Worm (Caenorhabditis elegans) whole organism, L1 larva: ENCODE results near the gene srh-137.
A peak's percentile ranks its signal among the peaks of the same experiment; 100 is the strongest.

Experiments
- alr-1 ChIP-seq: fragments of 200-800 bp; sonication (Bioruptor generic); optimal IDR thresholded peaks from 2 replicates; lab custom pipeline; 2018; ENCODE audit warnings: borderline replicate concordance, mild to moderate bottlenecking, missing genetic modification characterization, missing compliant biosample characterization
- aly-2 ChIP-seq: fragments of 150-350 bp; optimal IDR thresholded peaks from 2 replicates; lab custom pipeline; 2014; ENCODE audit warnings: missing biosample characterization, missing genetic modification characterization
- ama-1 ChIP-seq: fragments of 150-350 bp; optimal IDR thresholded peaks from 2 replicates; lab custom pipeline; 2014
- blmp-1 ChIP-seq: fragments of 150-350 bp; optimal IDR thresholded peaks from 2 replicates; lab custom pipeline; 2014; ENCODE audit warnings: missing biosample characterization, missing genetic modification characterization
- ceh-8 ChIP-seq: fragments of 200-800 bp; sonication (Bioruptor generic); optimal IDR thresholded peaks from 2 replicates; lab custom pipeline; 2018; ENCODE audit warnings: mild to moderate bottlenecking, missing genetic modification characterization, moderate library complexity, missing compliant biosample characterization
- ceh-90 ChIP-seq: sonication (generic microtip); optimal IDR thresholded peaks from 2 replicates; lab custom pipeline; 2016; ENCODE audit warnings: missing genetic modification characterization, missing compliant biosample characterization
- dpl-1 ChIP-seq, 3 experiments: fragments of 150-350 bp in 2 of 3; sonication (generic microtip) in 1 of 3; optimal IDR thresholded peaks; 2 replicates each; lab custom pipeline; 2014 to 2017; ENCODE audit warnings: missing biosample characterization in 3 of 3, missing genetic modification characterization in 3 of 3, missing genetic modification reagents in 3 of 3
- dsc-1 ChIP-seq: sonication (generic microtip); optimal IDR thresholded peaks from 2 replicates; lab custom pipeline; 2016; ENCODE audit warnings: mild to moderate bottlenecking, missing genetic modification characterization, missing compliant biosample characterization
- efl-1 ChIP-seq, 4 experiments: fragments of 150-350 bp; optimal IDR thresholded peaks in 3 of 4; peaks in 1 of 4; 1 replicate in 1 of 4; 2 replicates in 3 of 4; lab custom pipeline; 2014; ENCODE audit warnings: missing biosample characterization in 2 of 4, missing genetic modification characterization in 2 of 4, missing genetic modification reagents in 2 of 4
- egl-13 ChIP-seq: sonication (generic microtip); optimal IDR thresholded peaks from 2 replicates; lab custom pipeline; 2016; ENCODE audit warnings: missing genotype, missing genetic modification reagents, missing genetic modification characterization, missing compliant biosample characterization
- egl-27 ChIP-seq, 2 experiments: fragments of 150-350 bp in 1 of 2; sonication (generic microtip); optimal IDR thresholded peaks; 3 replicates each; lab custom pipeline; 2017 to 2018; ENCODE audit warnings: missing biosample characterization in 2 of 2, missing genetic modification characterization in 2 of 2, missing genetic modification reagents in 2 of 2
- hlh-17 ChIP-seq: fragments of 200-800 bp; sonication (Bioruptor generic); optimal IDR thresholded peaks from 2 replicates; lab custom pipeline; 2018; ENCODE audit warnings: missing genetic modification characterization, mild to moderate bottlenecking, missing compliant biosample characterization, moderate library complexity, borderline replicate concordance
- hpl-2 ChIP-seq: fragments of 150-350 bp; optimal IDR thresholded peaks from 2 replicates; lab custom pipeline; 2014; ENCODE audit warnings: missing biosample characterization, missing genetic modification reagents, missing genetic modification characterization
- lin-15B ChIP-seq: fragments of 150-350 bp; sonication (generic microtip); optimal IDR thresholded peaks from 3 replicates; lab custom pipeline; 2014; ENCODE audit warnings: missing biosample characterization, missing genetic modification characterization
- lin-39 ChIP-seq: fragments of 150-350 bp; optimal IDR thresholded peaks from 2 replicates; lab custom pipeline; 2014; ENCODE audit warnings: missing biosample characterization, missing genetic modification reagents, missing genetic modification characterization
- lir-3 ChIP-seq: sonication (generic microtip); optimal IDR thresholded peaks from 2 replicates; lab custom pipeline; 2016; ENCODE audit warnings: mild to moderate bottlenecking, missing genetic modification characterization, moderate library complexity, missing compliant biosample characterization; ENCODE audit not compliant: poor library complexity
- lsy-2 ChIP-seq, 2 experiments: fragments of 150-350 bp; optimal IDR thresholded peaks; 2 replicates each; lab custom pipeline; 2014; ENCODE audit warnings: missing biosample characterization in 2 of 2, missing genetic modification characterization in 2 of 2
- mef-2 ChIP-seq: fragments of 150-350 bp; optimal IDR thresholded peaks from 2 replicates; lab custom pipeline; 2014; ENCODE audit warnings: missing biosample characterization, missing genetic modification characterization
- nhr-11 ChIP-seq: fragments of 150-350 bp; optimal IDR thresholded peaks from 2 replicates; lab custom pipeline; 2014; ENCODE audit warnings: missing biosample characterization, missing genetic modification characterization
- nhr-20 ChIP-seq: sonication (generic microtip); optimal IDR thresholded peaks from 2 replicates; lab custom pipeline; 2016; ENCODE audit warnings: mild to moderate bottlenecking, missing genetic modification characterization, missing compliant biosample characterization
- nhr-28 ChIP-seq: fragments of 150-350 bp; optimal IDR thresholded peaks from 2 replicates; lab custom pipeline; 2014; ENCODE audit warnings: missing biosample characterization, missing genetic modification characterization
- nhr-77 ChIP-seq: fragments of 150-350 bp; optimal IDR thresholded peaks from 2 replicates; lab custom pipeline; 2014; ENCODE audit warnings: missing biosample characterization, missing genetic modification characterization
- nhr-84 ChIP-seq: sonication (generic microtip); optimal IDR thresholded peaks from 2 replicates; lab custom pipeline; 2017; ENCODE audit warnings: missing biosample characterization, missing genetic modification characterization
- pax-3 ChIP-seq: fragments of 200-800 bp; sonication (Bioruptor generic); optimal IDR thresholded peaks from 2 replicates; lab custom pipeline; 2018; ENCODE audit warnings: mild to moderate bottlenecking, missing genetic modification characterization, moderate library complexity, missing compliant biosample characterization
- rnt-1 ChIP-seq: sonication (generic microtip); optimal IDR thresholded peaks from 2 replicates; lab custom pipeline; 2016; ENCODE audit warnings: mild to moderate bottlenecking, missing genetic modification characterization, moderate library complexity, missing compliant biosample characterization
- skn-1 ChIP-seq: fragments of 150-350 bp; optimal IDR thresholded peaks from 2 replicates; lab custom pipeline; 2014; ENCODE audit warnings: missing biosample characterization, missing genetic modification characterization
- snpc-4 ChIP-seq: fragments of 150-350 bp; optimal IDR thresholded peaks from 2 replicates; lab custom pipeline; 2014; ENCODE audit warnings: missing biosample characterization, missing genetic modification characterization
- snu-23 ChIP-seq: sonication (generic microtip); optimal IDR thresholded peaks from 2 replicates; lab custom pipeline; 2016; ENCODE audit warnings: missing genetic modification characterization, missing compliant biosample characterization
- sox-4 ChIP-seq: sonication (generic microtip); optimal IDR thresholded peaks from 2 replicates; lab custom pipeline; 2016; ENCODE audit warnings: missing genetic modification characterization, missing compliant biosample characterization
- sup-37 ChIP-seq: fragments of 200-800 bp; sonication (Bioruptor generic); optimal IDR thresholded peaks from 2 replicates; lab custom pipeline; 2018; ENCODE audit warnings: mild to moderate bottlenecking, missing genetic modification characterization, missing compliant biosample characterization
- tlp-1 ChIP-seq: fragments of 150-350 bp; optimal IDR thresholded peaks from 2 replicates; lab custom pipeline; 2014; ENCODE audit warnings: missing biosample characterization, missing genetic modification characterization
- unc-130 ChIP-seq: fragments of 150-350 bp; optimal IDR thresholded peaks from 2 replicates; lab custom pipeline; 2017; ENCODE audit warnings: missing biosample characterization, missing genetic modification characterization, inconsistent platforms
- unc-98 ChIP-seq: fragments of 200-800 bp; sonication (Bioruptor generic); IDR thresholded peaks from 2 replicates; pipeline ENCODE4 v1.3.6; 2022; ENCODE audit warnings: missing genetic modification characterization, missing compliant biosample characterization
- zag-1 ChIP-seq: fragments of 150-350 bp; optimal IDR thresholded peaks from 2 replicates; lab custom pipeline; 2014; ENCODE audit warnings: missing biosample characterization, missing genetic modification characterization
- ztf-11 ChIP-seq, 2 experiments: sonication (generic microtip); optimal IDR thresholded peaks; 2 replicates each; lab custom pipeline; 2016 to 2017; ENCODE audit warnings: missing genetic modification characterization in 2 of 2, missing biosample characterization in 1 of 2, missing compliant biosample characterization in 1 of 2

srh-137 gene

DNA sequence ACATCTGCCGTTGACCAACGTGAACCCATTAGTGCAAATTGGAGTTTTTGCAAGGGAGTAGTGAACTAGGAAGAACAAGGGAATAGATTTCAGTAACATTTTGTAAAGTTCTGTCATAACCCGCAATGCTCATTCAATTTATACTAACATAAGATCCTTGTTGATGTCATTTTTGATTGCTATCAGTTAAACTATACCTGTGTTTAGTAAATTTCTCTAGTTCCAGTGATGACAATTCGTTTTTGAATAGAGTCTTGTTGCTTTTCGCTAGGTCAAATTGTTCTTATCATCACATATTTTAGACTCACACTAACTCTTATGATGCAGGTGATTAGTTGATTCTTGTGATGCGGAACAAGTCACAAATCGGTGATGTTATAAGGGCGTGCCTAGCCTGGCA, 9.9 kb downstream of the srh-137 start, which contains the start of gene clec-9:
Gene clec-9 (minus strand): TSS at position 101 of the 400 bp plus-strand sequence.
- no peak for TF ChIP-seq aly-2 (tag; lab: Kevin White, UChicago)
- TF ChIP-seq, all 84 proteins: peak for 0

DNA sequence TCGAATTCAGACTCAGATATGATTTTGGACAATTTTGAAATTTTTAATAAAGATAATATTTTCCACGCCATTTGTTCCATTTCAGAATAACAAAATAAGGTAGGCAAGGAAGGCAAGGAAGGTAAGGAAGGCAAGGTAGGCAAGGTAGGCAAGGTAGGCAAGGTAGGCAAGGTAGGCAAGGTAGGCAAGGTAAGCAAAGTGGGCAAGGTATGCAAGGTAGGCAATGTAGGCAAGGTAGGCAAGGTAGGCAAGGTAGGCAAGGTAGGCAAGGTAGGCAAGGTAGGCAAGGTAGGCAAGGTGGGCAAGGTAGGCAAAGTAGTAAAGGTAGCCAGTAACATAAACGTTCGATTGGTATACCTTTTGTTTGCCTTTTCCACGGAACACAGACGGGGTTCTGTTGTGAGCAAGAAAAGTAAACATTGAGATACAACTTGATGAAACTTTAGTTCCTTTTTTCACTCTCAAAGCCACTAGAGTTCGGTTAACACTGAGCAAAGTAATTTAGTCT, 16.7 kb downstream of the srh-137 start, which contains the start of gene Y70C5C.1:
Gene Y70C5C.1 (plus strand): TSS at position 458 of the 508 bp plus-strand sequence.
- no peak for TF ChIP-seq efl-1 (optimal IDR thresholded peaks at IDR 0.05; lab: Kevin White, UChicago)
- peak in 1 of 2 experiments; percentile 85 for TF ChIP-seq efl-1 (GFP tag; optimal IDR thresholded peaks at IDR 0.05 in 1 of 2; lab: Kevin White, UChicago)
- no peak for TF ChIP-seq lir-3 (tag; lab: Kevin White, UChicago)

DNA sequence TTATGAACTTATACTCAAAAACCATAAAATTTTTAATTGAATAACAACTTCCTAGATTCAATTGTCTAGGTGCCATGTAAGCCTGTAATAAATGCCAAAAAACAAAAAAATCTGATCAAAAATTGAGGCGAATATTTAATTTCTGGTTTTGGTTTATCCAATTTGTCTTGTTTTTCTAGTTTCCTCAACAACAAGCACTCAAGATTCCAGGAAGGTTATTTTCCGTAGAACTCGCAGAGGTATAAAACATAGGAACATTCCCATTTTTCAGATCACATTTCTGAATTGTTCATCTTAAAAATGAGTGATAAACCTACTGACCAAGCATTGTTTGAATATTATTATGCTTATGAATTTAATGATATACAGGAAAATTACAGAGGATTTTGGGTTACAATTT, 19.3 kb downstream of the srh-137 start, which contains the start of gene srw-41:
Gene srw-41 (plus strand): TSS at position 301 of the 400 bp plus-strand sequence.
- TF ChIP-seq snu-23 (GFP tag; lab: Kevin White, UChicago) (no peak), tlp-1 (tag; lab: Kevin White, UChicago) (no peak), lin-15B (tag; lab: Kevin White, UChicago) (no peak), snpc-4 (no peak), alr-1 (tag; lab: Kevin White, UChicago) (no peak), nhr-20 (tag; lab: Kevin White, UChicago) (no peak), egl-13 (tag; lab: Kevin White, UChicago) (no peak), sox-4 (no peak)
- TF ChIP-seq, all 84 proteins: peak for 0

DNA sequence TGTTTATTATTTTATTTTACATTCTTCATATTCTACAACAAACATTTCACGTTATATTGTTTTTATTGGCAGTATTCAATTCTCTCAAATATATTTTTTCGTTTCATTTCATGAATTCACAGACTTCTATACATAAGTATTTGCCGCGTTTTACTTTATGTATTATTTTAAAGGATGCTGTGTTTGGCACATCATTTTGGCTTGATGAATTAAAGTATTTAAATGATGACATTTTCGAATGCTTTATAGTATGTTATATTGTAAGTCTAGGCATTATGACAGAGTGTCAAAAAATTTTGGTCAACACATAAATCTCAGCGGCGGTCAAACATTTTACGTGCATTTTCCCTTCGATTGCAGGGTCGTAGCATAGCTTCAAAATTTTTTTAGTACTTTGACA, 21.0 kb downstream of the srh-137 start:
- no peak for TF ChIP-seq rnt-1 (tag; lab: Kevin White, UChicago)
- no peak for TF ChIP-seq efl-1 (optimal IDR thresholded peaks at IDR 0.05; lab: Kevin White, UChicago)
- TF ChIP-seq efl-1 (GFP tag; optimal IDR thresholded peaks at IDR 0.05 in 1 of 2; lab: Kevin White, UChicago), result peak in 1 of 2 experiments; percentile 79

DNA sequence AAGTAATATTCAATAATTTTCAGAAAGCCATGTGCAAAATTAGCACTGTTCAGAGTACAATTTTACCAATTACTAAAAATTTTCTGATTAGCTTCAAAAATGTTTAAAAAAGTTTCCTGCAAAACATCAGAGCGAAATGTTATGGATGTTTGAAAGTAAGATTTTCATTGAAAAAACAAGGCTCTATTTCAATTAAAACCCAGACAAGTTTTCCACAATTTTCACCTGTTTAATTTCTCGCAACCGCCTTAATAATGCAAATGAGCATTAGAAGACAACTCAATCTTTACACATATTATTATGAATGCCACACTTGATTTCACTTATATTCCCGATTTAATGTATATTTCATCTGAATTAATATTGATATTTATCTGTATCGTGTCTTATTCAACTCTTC, 21.9 kb downstream of the srh-137 start, which contains the start of gene srz-101:
Gene srz-101 (plus strand): TSS at position 301 of the 400 bp plus-strand sequence.
- no peak for TF ChIP-seq dpl-1 (GFP tag; optimal IDR thresholded peaks at IDR 0.05; lab: Kevin White, UChicago)
- no peak for TF ChIP-seq lir-3 (tag; lab: Kevin White, UChicago)
- no peak for TF ChIP-seq nhr-84 (tag; lab: Kevin White, UChicago)
- no peak for TF ChIP-seq zag-1 (tag; lab: Kevin White, UChicago)
- no peak for TF ChIP-seq lin-39 (tag; lab: Kevin White, UChicago)
- TF ChIP-seq nhr-77, result no peak
- TF ChIP-seq egl-27 (tag; optimal IDR thresholded peaks at IDR 0.05; lab: Kevin White, UChicago), result no peak

DNA sequence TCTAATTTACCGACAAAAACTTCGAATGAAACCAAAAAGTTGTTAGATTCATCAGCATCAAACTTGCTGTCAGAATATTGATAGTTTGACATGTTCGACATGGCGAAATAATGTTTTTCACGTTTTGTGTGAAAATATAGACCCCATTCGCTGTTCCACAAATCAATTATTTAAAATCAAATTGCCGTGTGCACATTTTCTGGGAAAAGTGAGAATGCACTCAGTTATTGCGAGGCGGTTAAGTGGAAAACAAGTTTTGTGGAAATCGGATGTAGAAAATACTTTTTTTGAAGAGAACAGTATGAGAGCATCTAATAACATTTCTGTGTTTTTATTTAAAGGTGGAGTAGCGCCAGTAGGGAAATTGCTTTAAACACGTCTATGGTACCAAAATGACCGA, 22.7 kb downstream of the srh-137 start, which contains the start of gene srw-42:
Gene srw-42 (minus strand): TSS at position 101 of the 400 bp plus-strand sequence.
- no peak for TF ChIP-seq ama-1 (lab: Kevin White, UChicago)
- TF ChIP-seq hlh-17 (GFP tag; lab: Kevin White, UChicago), result no peak
- no peak for TF ChIP-seq sox-4
- no peak for TF ChIP-seq blmp-1 (tag; lab: Kevin White, UChicago)
- TF ChIP-seq ztf-11 (tag; optimal IDR thresholded peaks at IDR 0.05; lab: Kevin White, UChicago), result no peak
- TF ChIP-seq nhr-28 (tag; lab: Kevin White, UChicago), result no peak
- no peak for TF ChIP-seq sup-37 (GFP tag; lab: Kevin White, UChicago)
- TF ChIP-seq ceh-90, result no peak
- no peak for TF ChIP-seq mef-2
- TF ChIP-seq hpl-2, result no peak
- no peak for TF ChIP-seq lsy-2 (tag; optimal IDR thresholded peaks at IDR 0.05; lab: Kevin White, UChicago)
- no peak for TF ChIP-seq nhr-11 (tag; lab: Kevin White, UChicago)
- TF ChIP-seq skn-1, result no peak
- no peak for TF ChIP-seq dsc-1
- TF ChIP-seq unc-130 (tag; lab: Kevin White, UChicago), result no peak
- no peak for TF ChIP-seq aly-2 (tag; lab: Kevin White, UChicago)
- no peak for TF ChIP-seq pax-3 (tag; lab: Kevin White, UChicago)
- TF ChIP-seq ceh-8, result no peak
- TF ChIP-seq unc-98 (GFP tag; lab: Robert Waterston, UW), result no peak
- TF ChIP-seq efl-1 (optimal IDR thresholded peaks at IDR 0.05; lab: Kevin White, UChicago), result no peak
- no peak for TF ChIP-seq efl-1 (GFP tag; optimal IDR thresholded peaks at IDR 0.05 in 1 of 2; lab: Kevin White, UChicago)
- TF ChIP-seq, all 84 proteins: peak for 0
